Fruit fly (Drosophila melanogaster) whole organism, prepupa: ENCODE measurements around the gene CG14113.

Source experiments
- CG16779 ChIP-seq: fragments of 200-800 bp; sonication (Bioruptor generic); optimal IDR thresholded peaks from 3 replicates; lab custom pipeline; 2017; ENCODE audit warnings: missing biosample characterization, mild to moderate bottlenecking, missing genetic modification characterization
- CG34406 ChIP-seq: fragments of 200-800 bp; sonication (Bioruptor generic); optimal IDR thresholded peaks from 3 replicates; lab custom pipeline; 2016; ENCODE audit warnings: missing biosample characterization, missing genetic modification characterization
- CG3919 ChIP-seq: fragments of 200-800 bp; sonication (Bioruptor generic); optimal IDR thresholded peaks from 3 replicates; lab custom pipeline; 2016; ENCODE audit warnings: missing biosample characterization, missing genetic modification characterization
- CG6276 ChIP-seq: fragments of 200-800 bp; sonication (Bioruptor generic); optimal IDR thresholded peaks from 2 replicates; lab custom pipeline; 2017; ENCODE audit warnings: missing biosample characterization, mild to moderate bottlenecking, missing genetic modification characterization
- CG6792 ChIP-seq: fragments of 200-800 bp; sonication (Bioruptor generic); optimal IDR thresholded peaks from 3 replicates; lab custom pipeline; 2016; ENCODE audit warnings: missing biosample characterization, missing genetic modification characterization
- OdsH ChIP-seq: fragments of 200-800 bp; sonication (Bioruptor generic); optimal IDR thresholded peaks from 3 replicates; lab custom pipeline; 2016; ENCODE audit warnings: missing biosample characterization, missing genetic modification characterization
- Sox102F ChIP-seq: fragments of 200-800 bp; sonication (Bioruptor generic); optimal IDR thresholded peaks from 2 replicates; lab custom pipeline; 2016; ENCODE audit warnings: missing biosample characterization, mild to moderate bottlenecking, missing genetic modification characterization
- acj6 ChIP-seq: fragments of 200-800 bp; sonication (Bioruptor generic); optimal IDR thresholded peaks from 3 replicates; lab custom pipeline; 2016; ENCODE audit warnings: missing biosample characterization, missing genetic modification characterization
- esn ChIP-seq: fragments of 200-800 bp; sonication (Bioruptor generic); optimal IDR thresholded peaks from 2 replicates; lab custom pipeline; 2016; ENCODE audit warnings: missing biosample characterization, mild to moderate bottlenecking, missing genetic modification characterization, moderate library complexity
- fkh ChIP-seq: fragments of 200-800 bp; sonication (Bioruptor generic); optimal IDR thresholded peaks from 3 replicates; lab custom pipeline; 2017; ENCODE audit warnings: missing biosample characterization, mild to moderate bottlenecking, missing genetic modification characterization, moderate library complexity
- net ChIP-seq: fragments of 200-800 bp; sonication (Bioruptor generic); optimal IDR thresholded peaks from 3 replicates; lab custom pipeline; 2016; ENCODE audit warnings: missing biosample characterization, missing genetic modification characterization
- ss ChIP-seq, 2 experiments: fragments of 200-800 bp; sonication (Bioruptor generic); optimal IDR thresholded peaks; 2 replicates in 1 of 2; 3 replicates in 1 of 2; lab custom pipeline; 2017 to 2018; ENCODE audit warnings: mild to moderate bottlenecking in 2 of 2, missing biosample characterization in 2 of 2, missing genetic modification characterization in 2 of 2, moderate library complexity in 1 of 2
- topi ChIP-seq: fragments of 200-800 bp; sonication (Bioruptor generic); optimal IDR thresholded peaks from 3 replicates; lab custom pipeline; 2016; ENCODE audit warnings: missing biosample characterization, missing genetic modification characterization

dm6 chr3L:13356084-13356693 lies 27.3 kb downstream of the CG14113 start, which contains the start of gene Nplp2:
- TF ChIP-seq acj6 (GFP tag; lab: Kevin White, UChicago) (no peak), topi (GFP tag; lab: Kevin White, UChicago) (no peak), CG6276 (no peak), net (GFP tag; lab: Kevin White, UChicago) (no peak), esn (no peak), CG16779 (no peak), Sox102F (GFP tag; lab: Kevin White, UChicago) (no peak), fkh (GFP tag; lab: Kevin White, UChicago) (peak; percentile 55), OdsH (GFP tag; lab: Kevin White, UChicago) (no peak), CG6792 (GFP tag; lab: Kevin White, UChicago) (no peak), CG3919 (no peak), CG34406 (GFP tag; lab: Kevin White, UChicago) (no peak), ss (GFP tag; optimal IDR thresholded peaks at IDR 0.05; lab: Kevin White, UChicago) (no peak)
